Fruit fly (Drosophila melanogaster) whole organism, pupa: ENCODE measurements around the gene CG32075.

Source experiments
- CG10348 ChIP-seq: fragments of 200-800 bp; sonication (Bioruptor generic); IDR thresholded peaks from 2 replicates; pipeline ENCODE4 v1.3.6; 2022; ENCODE audit warnings: missing biosample characterization, missing genetic modification characterization
- CG12605 ChIP-seq: fragments of 200-800 bp; sonication (Bioruptor generic); IDR thresholded peaks from 2 replicates; pipeline ENCODE4 v1.3.6; 2022; ENCODE audit warnings: missing biosample characterization, missing genetic modification characterization
- CG13204 ChIP-seq: fragments of 200-800 bp; sonication (Bioruptor generic); optimal IDR thresholded peaks from 2 replicates; lab custom pipeline; 2018; ENCODE audit warnings: missing biosample characterization, mild to moderate bottlenecking, missing genetic modification characterization, moderate library complexity
- CG14655 ChIP-seq: fragments of 200-800 bp; sonication (Bioruptor generic); optimal IDR thresholded peaks from 3 replicates; lab custom pipeline; 2017; ENCODE audit warnings: mild to moderate bottlenecking, missing biosample characterization, missing genetic modification reagents, missing genetic modification characterization
- CG15710 ChIP-seq: fragments of 200-800 bp; sonication (Bioruptor generic); optimal IDR thresholded peaks from 2 replicates; lab custom pipeline; 2018; ENCODE audit warnings: missing biosample characterization, mild to moderate bottlenecking, missing genetic modification characterization, moderate library complexity
- CG17806 ChIP-seq: fragments of 200-800 bp; sonication (Bioruptor generic); optimal IDR thresholded peaks from 2 replicates; lab custom pipeline; 2018; ENCODE audit warnings: missing biosample characterization, mild to moderate bottlenecking, missing genetic modification characterization, moderate library complexity
- CG32121 ChIP-seq: fragments of 200-800 bp; sonication (Bioruptor generic); IDR thresholded peaks from 2 replicates; pipeline ENCODE4 v1.3.6; 2022; ENCODE audit warnings: missing biosample characterization, missing genetic modification characterization
- CG34367 ChIP-seq: fragments of 200-800 bp; sonication (Bioruptor generic); optimal IDR thresholded peaks from 2 replicates; lab custom pipeline; 2018; ENCODE audit warnings: missing biosample characterization, mild to moderate bottlenecking, missing genetic modification characterization
- CG4496 ChIP-seq: fragments of 200-800 bp; sonication (Bioruptor generic); IDR thresholded peaks from 3 replicates; pipeline ENCODE4 v1.3.6; 2022; ENCODE audit warnings: missing biosample characterization, missing genetic modification characterization
- CG8159 ChIP-seq: fragments of 200-800 bp; sonication (Bioruptor generic); optimal IDR thresholded peaks from 3 replicates; lab custom pipeline; 2018; ENCODE audit warnings: missing biosample characterization, mild to moderate bottlenecking, missing genetic modification characterization, moderate library complexity
- CG8301 ChIP-seq: fragments of 200-800 bp; sonication (Bioruptor generic); optimal IDR thresholded peaks from 2 replicates; lab custom pipeline; 2018; ENCODE audit warnings: missing biosample characterization, mild to moderate bottlenecking, missing genetic modification characterization
- CG9948 ChIP-seq: fragments of 200-800 bp; sonication (Bioruptor generic); optimal IDR thresholded peaks from 2 replicates; lab custom pipeline; 2018; ENCODE audit warnings: missing biosample characterization, mild to moderate bottlenecking, missing genetic modification characterization, moderate library complexity
- D1 ChIP-seq: fragments of 200-800 bp; sonication (Bioruptor generic); optimal IDR thresholded peaks from 2 replicates; lab custom pipeline; 2018; ENCODE audit warnings: missing biosample characterization, mild to moderate bottlenecking, missing genetic modification characterization, moderate library complexity
- EcR ChIP-seq: fragments of 200-800 bp; sonication (Bioruptor generic); optimal IDR thresholded peaks from 3 replicates; lab custom pipeline; 2019; ENCODE audit warnings: missing biosample characterization, missing genetic modification characterization, mild to moderate bottlenecking, moderate library complexity, missing genetic modification reagents
- Ets98B ChIP-seq: fragments of 200-800 bp; sonication (Bioruptor generic); IDR thresholded peaks from 2 replicates; pipeline ENCODE4 v1.3.6; 2022; ENCODE audit warnings: missing biosample characterization, missing genetic modification characterization
- Pif1A ChIP-seq: fragments of 200-800 bp; sonication (Bioruptor generic); optimal IDR thresholded peaks from 3 replicates; lab custom pipeline; 2016; ENCODE audit warnings: missing biosample characterization, missing genetic modification characterization
- Pif1B ChIP-seq: fragments of 200-800 bp; sonication (Bioruptor generic); optimal IDR thresholded peaks from 3 replicates; lab custom pipeline; 2016; ENCODE audit warnings: missing biosample characterization, missing genetic modification characterization
- Snoo ChIP-seq: fragments of 200-800 bp; sonication (Bioruptor generic); optimal IDR thresholded peaks from 3 replicates; lab custom pipeline; 2017; ENCODE audit warnings: missing biosample characterization, mild to moderate bottlenecking, missing genetic modification characterization, inconsistent platforms
- fd96Ca ChIP-seq: fragments of 200-800 bp; sonication (Bioruptor generic); IDR thresholded peaks from 3 replicates; pipeline ENCODE4 v1.3.6; 2022; ENCODE audit warnings: missing biosample characterization, missing genetic modification characterization
- gl ChIP-seq: fragments of 200-800 bp; sonication (Bioruptor generic); optimal IDR thresholded peaks from 2 replicates; lab custom pipeline; 2018; ENCODE audit warnings: missing biosample characterization, mild to moderate bottlenecking, missing genetic modification characterization
- rn ChIP-seq: fragments of 200-800 bp; sonication (Bioruptor generic); IDR thresholded peaks from 2 replicates; pipeline ENCODE4 v1.3.6; 2022; ENCODE audit warnings: missing biosample characterization, missing genetic modification characterization

The CG32075 gene

DNA sequence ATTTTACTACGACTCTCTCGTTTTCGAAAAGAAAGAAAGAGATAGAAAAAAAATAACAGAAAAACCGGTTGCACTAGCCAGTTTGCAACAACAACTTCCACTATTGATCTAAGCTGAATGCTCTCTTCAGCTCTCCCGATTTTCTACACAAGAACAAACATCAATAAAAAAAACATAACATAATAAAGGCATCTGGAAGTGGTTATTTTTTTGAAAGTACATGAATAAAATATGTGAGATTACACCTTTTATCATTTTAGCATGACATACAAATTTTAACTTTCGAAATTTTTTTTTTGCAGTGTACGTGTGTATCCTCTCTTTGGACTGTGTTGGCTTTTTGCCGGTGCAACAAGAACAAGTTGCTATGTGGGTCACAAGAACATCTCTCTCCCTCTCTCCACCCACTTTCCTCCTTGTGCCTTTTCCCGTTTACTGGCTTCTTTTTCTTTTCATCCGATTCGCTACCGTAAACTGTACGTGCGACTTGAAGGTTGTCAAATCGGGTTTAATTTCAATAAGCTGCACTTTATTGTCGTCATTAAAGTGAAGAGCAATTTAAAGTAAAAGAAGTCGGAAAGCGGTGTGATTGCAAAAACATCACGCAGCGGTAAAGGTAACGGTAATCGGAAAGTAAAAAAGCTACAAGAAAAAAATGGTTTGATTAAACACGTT is 20.0 kb upstream of the CG32075 start:
- TF ChIP-seq Pif1A (peak; percentile 98), rn (GFP tag; lab: Robert Waterston, UW) (peak; percentile 98), EcR (GFP tag; lab: Kevin White, UChicago) (peak; percentile 74), CG14655 (GFP tag; lab: Kevin White, UChicago) (peak; percentile 99), fd96Ca (peak; percentile 96), CG32121 (peak; percentile 99), CG8159 (peak; percentile 97), Snoo (tag; lab: Kevin White, UChicago) (peak; percentile 84), CG10348 (peak; percentile 94), CG34367 (tag; lab: Kevin White, UChicago) (peak; percentile 98), Ets98B (GFP tag; lab: Robert Waterston, UW) (peak; percentile 99), CG12605 (peak; percentile 99), CG17806 (tag; lab: Kevin White, UChicago) (peak; percentile 98), Pif1B (GFP tag; lab: Kevin White, UChicago) (peak; percentile 96), CG15710 (tag; lab: Kevin White, UChicago) (peak; percentile 98), CG8301 (tag; lab: Kevin White, UChicago) (peak; percentile 99), CG13204 (GFP tag; lab: Kevin White, UChicago) (peak; percentile 93), CG9948 (tag; lab: Kevin White, UChicago) (peak; percentile 98), gl (tag; lab: Kevin White, UChicago) (peak; percentile 93), CG4496 (peak; percentile 99), D1 (tag; lab: Kevin White, UChicago) (peak; percentile 95)

DNA sequence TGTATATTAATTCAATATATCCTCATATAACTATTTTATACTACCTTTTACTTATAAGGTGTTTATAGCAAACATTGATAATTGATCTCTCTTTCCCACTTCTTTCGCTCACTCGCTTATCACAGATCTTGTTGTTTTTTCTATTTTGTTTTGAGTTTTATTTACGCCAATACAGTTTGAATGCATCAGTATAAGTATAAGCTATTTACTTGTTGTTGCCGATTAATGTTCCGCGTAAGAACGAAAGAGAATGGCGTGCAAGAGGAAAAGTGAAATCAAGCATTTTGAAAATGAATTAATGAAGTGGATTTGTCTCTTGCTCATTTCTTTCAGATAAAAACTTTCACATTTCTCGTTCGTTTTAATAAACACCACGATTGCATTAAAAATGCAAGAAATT is 18.9 kb upstream of the CG32075 start:
- TF ChIP-seq Ets98B (GFP tag; lab: Robert Waterston, UW) = peak; percentile 11; the same call in 1 of the 2 replicates
- TF ChIP-seq CG14655 (GFP tag; lab: Kevin White, UChicago) = no peak
- TF ChIP-seq EcR (GFP tag; lab: Kevin White, UChicago) = peak; percentile 15

dm6 chr3L:11074043-11074853 is 9.5 kb upstream of the CG32075 start, which contains the start of the genes Pfdn2 and Noc1:
TSS of gene Pfdn2 (minus strand) at chr3L:11074388.
TSS of gene Noc1 (plus strand) at chr3L:11074769.
- peak; percentile 23 for TF ChIP-seq CG15710 (tag; lab: Kevin White, UChicago)
- TF ChIP-seq CG17806 (tag; lab: Kevin White, UChicago) = peak; percentile 36
- no peak for TF ChIP-seq Pif1A
- TF ChIP-seq Ets98B (GFP tag; lab: Robert Waterston, UW) = 0 out of 2 replicates have a peak, but pooled peaks have one; percentile 25

DNA sequence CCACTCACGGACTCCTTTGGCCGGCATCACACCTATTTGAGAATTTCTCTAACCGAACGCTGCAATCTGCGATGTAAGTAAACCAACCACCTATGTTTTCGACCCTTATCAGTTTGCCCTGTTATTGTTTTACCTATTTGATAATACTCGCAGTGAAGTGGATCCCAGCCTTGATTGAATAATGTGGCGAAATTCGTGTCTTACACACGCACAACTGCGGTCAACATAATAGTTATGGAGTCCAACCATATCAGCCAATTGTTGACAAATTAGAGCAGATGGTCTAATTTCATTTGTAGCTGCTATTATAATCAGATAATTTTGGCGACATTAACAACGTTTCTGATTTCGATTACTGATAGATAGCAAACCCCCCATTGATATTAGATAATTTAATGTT is 6.3 kb upstream of the CG32075 start:
- TF ChIP-seq Snoo (tag; lab: Kevin White, UChicago) (no peak), CG17806 (tag; lab: Kevin White, UChicago) (no peak), CG12605 (no peak), Pif1B (GFP tag; lab: Kevin White, UChicago) (no peak), rn (GFP tag; lab: Robert Waterston, UW) (no peak)

DNA sequence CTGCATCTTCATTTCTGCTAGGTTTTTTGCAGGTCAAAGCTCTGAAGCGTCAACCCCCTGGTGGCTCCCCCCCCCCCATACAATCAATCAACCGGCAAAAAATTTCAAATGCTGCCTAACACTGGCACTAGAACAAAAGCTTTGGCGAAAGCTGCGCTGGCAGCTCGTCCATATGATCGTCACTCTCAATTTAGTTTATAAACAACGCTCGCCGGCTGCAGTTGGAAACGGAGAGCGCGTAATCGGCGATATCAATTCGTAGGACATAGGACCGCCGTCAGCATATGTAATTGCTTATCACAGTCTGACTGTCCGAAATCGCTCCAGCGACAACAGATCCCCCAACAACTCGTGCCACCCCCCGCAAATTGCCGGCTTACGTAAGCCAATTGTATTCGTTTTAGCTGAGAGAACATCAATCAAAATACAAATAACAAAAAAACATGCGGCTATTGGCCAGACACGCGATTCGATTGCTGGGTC is 5.7 kb upstream of the CG32075 start, which contains the start of gene Mocs1:
TSS of gene Mocs1 (plus strand) at position 155 of the 483 bp plus-strand sequence.
- TF ChIP-seq EcR (GFP tag; lab: Kevin White, UChicago) (no peak), Pif1B (GFP tag; lab: Kevin White, UChicago) (no peak), rn (GFP tag; lab: Robert Waterston, UW) (no peak), Ets98B (GFP tag; lab: Robert Waterston, UW) (peak; percentile 53; the same call in 1 of the 2 replicates), CG9948 (tag; lab: Kevin White, UChicago) (no peak), CG14655 (GFP tag; lab: Kevin White, UChicago) (no peak), CG32121 (peak; percentile 54), gl (tag; lab: Kevin White, UChicago) (no peak), CG8301 (tag; lab: Kevin White, UChicago) (no peak), fd96Ca (peak; percentile 48; the same call in 2 of the 3 replicates), CG13204 (GFP tag; lab: Kevin White, UChicago) (no peak), Pif1A (no peak), CG15710 (tag; lab: Kevin White, UChicago) (no peak), CG4496 (no peak), D1 (tag; lab: Kevin White, UChicago) (no peak), CG8159 (no peak)

DNA sequence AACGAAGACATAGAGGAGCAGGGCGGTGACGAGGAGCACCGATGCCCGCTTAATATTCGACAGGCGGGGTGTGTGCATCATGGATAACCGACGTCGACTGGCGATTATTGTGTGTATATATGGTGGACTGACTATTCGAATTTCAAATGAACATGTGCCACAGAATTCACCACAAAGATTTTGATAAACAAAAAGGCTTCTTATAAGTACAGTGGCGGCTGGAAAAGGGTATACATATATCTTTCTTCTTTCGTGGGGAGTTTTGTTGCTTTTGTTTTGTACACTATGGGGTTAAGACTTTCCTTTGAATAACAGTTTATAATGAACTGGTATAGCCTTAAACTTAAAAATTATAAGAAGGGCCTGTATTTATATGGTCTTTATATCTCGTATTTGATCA is 5.0 kb upstream of the CG32075 start, which contains the start of gene CG6310:
TSS of gene CG6310 (minus strand) at position 101 of the 400 bp plus-strand sequence.
- no peak for TF ChIP-seq Pif1A
- TF ChIP-seq CG34367 (tag; lab: Kevin White, UChicago) = no peak
- TF ChIP-seq Ets98B (GFP tag; lab: Robert Waterston, UW) = no peak
- TF ChIP-seq CG4496 = no peak
- no peak for TF ChIP-seq CG10348
- TF ChIP-seq CG9948 (tag; lab: Kevin White, UChicago) = no peak
